Fruit fly (Drosophila melanogaster): ENCODE data around the gene CG31709.

The CG31709 gene

DNA sequence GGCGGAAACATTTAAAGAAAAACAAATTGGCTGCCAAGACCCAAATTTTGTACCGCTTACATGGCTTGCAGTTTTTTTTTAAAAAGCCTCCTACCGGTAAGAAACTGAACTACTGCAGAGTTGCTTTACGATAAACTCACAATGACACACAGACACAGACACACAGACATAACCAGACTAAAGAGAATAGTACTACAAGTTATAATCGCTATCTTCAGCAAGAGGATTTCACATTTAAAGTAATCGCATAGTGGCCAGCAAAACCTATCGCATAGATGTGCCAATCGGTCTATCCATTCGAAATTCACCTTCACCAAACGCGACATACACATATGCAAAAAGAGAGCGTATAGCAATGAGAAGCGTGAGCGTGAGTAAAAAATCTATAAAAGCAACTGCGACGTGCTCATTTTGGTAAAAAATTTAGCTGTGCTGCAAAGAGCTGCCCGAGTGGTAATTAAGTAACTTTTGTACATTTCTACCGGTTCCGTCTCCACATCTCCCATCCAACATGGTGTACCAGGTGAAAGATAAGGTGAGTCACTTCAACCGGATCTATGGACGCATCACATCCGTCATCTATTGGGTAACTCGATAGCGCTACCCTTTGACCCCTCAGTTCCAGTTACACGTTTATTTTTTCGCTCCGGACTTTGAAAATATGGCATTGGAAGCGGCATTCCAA, 33.7 kb upstream of the CG31709 start, which contains the start of gene Trx2:
Gene Trx2, plus strand, starts transcription at position 161 of the 685 bp plus-strand sequence.
- TF ChIP-seq grn (GFP tag; optimal IDR thresholded peaks at IDR 0.05): peak; percentile 23
- TF ChIP-seq ham (GFP tag; IDR thresholded peaks at IDR 0.05): no peak
- no peak for TF ChIP-seq Spps (tag; optimal IDR thresholded peaks at IDR 0.05)
- TF ChIP-seq Hr51 (GFP tag; optimal IDR thresholded peaks at IDR 0.05): no peak
- TF ChIP-seq pb (GFP tag; optimal IDR thresholded peaks at IDR 0.05): no peak
- TF ChIP-seq klu (GFP tag; IDR thresholded peaks at IDR 0.05): no peak
- TF ChIP-seq H15 (GFP tag; IDR thresholded peaks at IDR 0.05): no peak
- no peak for TF ChIP-seq mld (GFP tag; IDR thresholded peaks at IDR 0.05; ENCODE audit: partially characterized antibody)
- TF ChIP-seq Ravus (GFP tag; IDR thresholded peaks at IDR 0.05): no peak
- TF ChIP-seq CG10209 (GFP tag; optimal IDR thresholded peaks at IDR 0.05): no peak
- peak; percentile 48; the same call in 1 of the 2 replicates for TF ChIP-seq Rfx (GFP tag; IDR thresholded peaks at IDR 0.05)
- peak; percentile 75; the same call in 1 of the 2 replicates for TF ChIP-seq E2f2 (GFP tag; IDR thresholded peaks at IDR 0.05)
- TF ChIP-seq stwl (tag; optimal IDR thresholded peaks at IDR 0.05): no peak
- TF ChIP-seq insv (GFP tag; optimal IDR thresholded peaks at IDR 0.05): peak in 1 of 2 experiments; percentile 67
- TF ChIP-seq CG14965 (GFP tag; optimal IDR thresholded peaks at IDR 0.05; ENCODE audit: borderline replicate concordance): no peak
- no peak for TF ChIP-seq ems (GFP tag; optimal IDR thresholded peaks at IDR 0.05)
- no peak for TF ChIP-seq ttk (GFP tag; IDR thresholded peaks at IDR 0.05)
- no peak for TF ChIP-seq dm (GFP tag; optimal IDR thresholded peaks at IDR 0.05)
- TF ChIP-seq CG42726 (GFP tag; IDR thresholded peaks at IDR 0.05; ENCODE audit: partially characterized antibody): peak; percentile 61; the same call in 1 of the 2 replicates
- TF ChIP-seq Asciz (GFP tag; optimal IDR thresholded peaks at IDR 0.05): no peak
- TF ChIP-seq CG18476 (GFP tag; optimal IDR thresholded peaks at IDR 0.05): no peak
- peak; percentile 55; the same call in 2 of the 3 replicates for TF ChIP-seq Dbx (GFP tag; IDR thresholded peaks at IDR 0.05)
- no peak for TF ChIP-seq salm (tag; optimal IDR thresholded peaks at IDR 0.05)
- TF ChIP-seq CG31224 (GFP tag; IDR thresholded peaks at IDR 0.05): no peak
- no peak for TF ChIP-seq shn (GFP tag; optimal IDR thresholded peaks at IDR 0.05)
- TF ChIP-seq lab (GFP tag; optimal IDR thresholded peaks at IDR 0.05): peak; percentile 54
- peak; percentile 7 for TF ChIP-seq Nf-YC (tag; optimal IDR thresholded peaks at IDR 0.05)
- TF ChIP-seq CG15601 (tag; optimal IDR thresholded peaks at IDR 0.05): no peak
- peak; percentile 45 for TF ChIP-seq hkb (optimal IDR thresholded peaks at IDR 0.05)
- peak; percentile 49; the same call in 1 of the 2 replicates for TF ChIP-seq hkb (GFP tag; IDR thresholded peaks at IDR 0.05)
- peak; percentile 69 for TF ChIP-seq CG17568 (GFP tag; optimal IDR thresholded peaks at IDR 0.05)
- no peak for TF ChIP-seq az2 (GFP tag; optimal IDR thresholded peaks at IDR 0.05)
- no peak for TF ChIP-seq H2.0 (GFP tag; IDR thresholded peaks at IDR 0.05)
- no peak for TF ChIP-seq Lhr (GFP tag; optimal IDR thresholded peaks at IDR 0.05)
- TF ChIP-seq chif (GFP tag; optimal IDR thresholded peaks at IDR 0.05): no peak
- no peak for TF ChIP-seq CG7963 (GFP tag; IDR thresholded peaks at IDR 0.05; ENCODE audit: partially characterized antibody)
- no peak for TF ChIP-seq sisA (GFP tag; IDR thresholded peaks at IDR 0.05)
- TF ChIP-seq Nf-YA (GFP tag; IDR thresholded peaks at IDR 0.05): peak; percentile 8; the same call in 1 of the 2 replicates
- no peak for TF ChIP-seq Sox102F (GFP tag; optimal IDR thresholded peaks at IDR 0.05)
- TF ChIP-seq CG14050 (GFP tag; IDR thresholded peaks at IDR 0.05): no peak
- no peak for TF ChIP-seq ab (GFP tag; optimal IDR thresholded peaks at IDR 0.05)
- no peak for TF ChIP-seq Myb (GFP tag; optimal IDR thresholded peaks at IDR 0.05)
- TF ChIP-seq fd64A (GFP tag; optimal IDR thresholded peaks at IDR 0.05): peak; percentile 1
- TF ChIP-seq CG30431 (GFP tag; optimal IDR thresholded peaks at IDR 0.05): no peak
- no peak for TF ChIP-seq Bteb2 (GFP tag; optimal IDR thresholded peaks at IDR 0.05)
- peak; percentile 51; the same call in 1 of the 2 replicates for TF ChIP-seq Atf6 (GFP tag; IDR thresholded peaks at IDR 0.05)
- TF ChIP-seq CG7745 (tag; optimal IDR thresholded peaks at IDR 0.05): peak; percentile 58
- TF ChIP-seq CG3407 (GFP tag; optimal IDR thresholded peaks at IDR 0.05): no peak
- no peak for TF ChIP-seq fd96Cb (tag; optimal IDR thresholded peaks at IDR 0.05)
- TF ChIP-seq br (optimal IDR thresholded peaks at IDR 0.05): no peak

Data from whole organism, embryonic.